Fruit fly (Drosophila melanogaster) whole organism, embryonic: ENCODE measurements around the gene tbrd-1.

ENCODE experiments used
- C15 ChIP-seq: fragments of 200-800 bp; sonication (Bioruptor generic); IDR thresholded peaks from 3 replicates; pipeline ENCODE4 v1.3.6; 2022; ENCODE audit warnings: missing biosample characterization, missing genetic modification characterization
- CG10147 ChIP-seq: fragments of 200-800 bp; sonication (Bioruptor generic); optimal IDR thresholded peaks from 2 replicates; lab custom pipeline; 2019; ENCODE audit warnings: missing biosample characterization, mild to moderate bottlenecking, missing genetic modification characterization, moderate library complexity
- CG10366 ChIP-seq: fragments of 200-800 bp; sonication (Bioruptor generic); IDR thresholded peaks from 2 replicates; pipeline ENCODE4 v1.3.6; 2022; ENCODE audit warnings: missing biosample characterization, missing genetic modification characterization
- CG10654 ChIP-seq: fragments of 200-800 bp; sonication (Bioruptor generic); optimal IDR thresholded peaks from 2 replicates; lab custom pipeline; 2016; ENCODE audit warnings: missing biosample characterization, missing genetic modification characterization
- CG12155 ChIP-seq: fragments of 200-800 bp; sonication (Bioruptor generic); optimal IDR thresholded peaks from 3 replicates; lab custom pipeline; 2016; ENCODE audit warnings: missing biosample characterization, missing genetic modification characterization
- CG30403 ChIP-seq: fragments of 200-800 bp; sonication (Bioruptor generic); optimal IDR thresholded peaks from 3 replicates; lab custom pipeline; 2016; ENCODE audit warnings: missing biosample characterization, missing genetic modification characterization
- CG30431 ChIP-seq: fragments of 200-800 bp; sonication (Bioruptor generic); optimal IDR thresholded peaks from 2 replicates; lab custom pipeline; 2017; ENCODE audit warnings: missing biosample characterization, missing genetic modification characterization
- CG3847 ChIP-seq: fragments of 200-800 bp; sonication (Bioruptor generic); IDR thresholded peaks from 2 replicates; pipeline ENCODE4 v1.3.6; 2022; ENCODE audit warnings: missing biosample characterization, missing genetic modification characterization
- CG4282 ChIP-seq: fragments of 200-800 bp; sonication (Bioruptor generic); optimal IDR thresholded peaks from 2 replicates; lab custom pipeline; 2016; ENCODE audit warnings: missing biosample characterization, missing genetic modification characterization
- CG5180 ChIP-seq: fragments of 200-800 bp; sonication (Bioruptor generic); optimal IDR thresholded peaks from 3 replicates; lab custom pipeline; 2017; ENCODE audit warnings: missing biosample characterization, missing genetic modification characterization, mild to moderate bottlenecking, moderate library complexity, missing genetic modification reagents
- CG6654 ChIP-seq: fragments of 200-800 bp; sonication (Bioruptor generic); optimal IDR thresholded peaks from 2 replicates; lab custom pipeline; 2017; ENCODE audit warnings: missing biosample characterization, mild to moderate bottlenecking, missing genetic modification characterization
- CG6689 ChIP-seq: fragments of 200-800 bp; sonication (Bioruptor generic); IDR thresholded peaks from 2 replicates; pipeline ENCODE4 v1.3.6; 2022; ENCODE audit warnings: missing biosample characterization, missing genetic modification characterization
- CG7271 ChIP-seq: fragments of 200-800 bp; sonication (Bioruptor generic); optimal IDR thresholded peaks from 2 replicates; lab custom pipeline; 2018; ENCODE audit warnings: missing biosample characterization, mild to moderate bottlenecking, missing genetic modification characterization, moderate library complexity
- CG8388 ChIP-seq: fragments of 200-800 bp; sonication (Bioruptor generic); optimal IDR thresholded peaks from 2 replicates; lab custom pipeline; 2019; ENCODE audit warnings: missing biosample characterization, mild to moderate bottlenecking, missing genetic modification characterization, moderate library complexity
- CG9609 ChIP-seq: fragments of 200-800 bp; sonication (Bioruptor generic); optimal IDR thresholded peaks from 3 replicates; lab custom pipeline; 2016; ENCODE audit warnings: missing biosample characterization, missing genetic modification characterization
- CG9727 ChIP-seq: fragments of 200-800 bp; sonication (Bioruptor generic); optimal IDR thresholded peaks from 3 replicates; lab custom pipeline; 2017; ENCODE audit warnings: missing biosample characterization, mild to moderate bottlenecking, missing genetic modification characterization
- Dp ChIP-seq: fragments of 200-800 bp; sonication (Bioruptor generic); optimal IDR thresholded peaks from 2 replicates; lab custom pipeline; 2018; ENCODE audit warnings: missing biosample characterization, mild to moderate bottlenecking, missing genetic modification characterization, moderate library complexity
- E2f2 ChIP-seq: fragments of 200-800 bp; sonication (Bioruptor generic); IDR thresholded peaks from 2 replicates; pipeline ENCODE4 v1.3.6; 2022; ENCODE audit warnings: missing biosample characterization, missing genetic modification characterization
- HHEX ChIP-seq: fragments of 200-800 bp; sonication (Bioruptor generic); optimal IDR thresholded peaks from 3 replicates; lab custom pipeline; 2017; ENCODE audit warnings: missing biosample characterization, mild to moderate bottlenecking, missing genetic modification characterization, missing genetic modification reagents
- HLH4C ChIP-seq: fragments of 200-800 bp; sonication (Bioruptor generic); IDR thresholded peaks from 3 replicates; pipeline ENCODE4 v1.3.6; 2022; ENCODE audit warnings: missing biosample characterization, missing genetic modification characterization; ENCODE audit not compliant: partially characterized antibody
- HLHmδ ChIP-seq: fragments of 200-800 bp; sonication (Bioruptor generic); optimal IDR thresholded peaks from 2 replicates; lab custom pipeline; 2018; ENCODE audit warnings: missing biosample characterization, mild to moderate bottlenecking, missing genetic modification characterization, moderate library complexity
- Hand ChIP-seq: fragments of 200-800 bp; sonication (Bioruptor generic); optimal IDR thresholded peaks from 2 replicates; lab custom pipeline; 2017; ENCODE audit warnings: mild to moderate bottlenecking, missing biosample characterization, missing genetic modification reagents, missing genetic modification characterization
- Hr78 ChIP-seq, 2 experiments: fragments of 200-800 bp in 1 of 2; fragments of >200 bp in 1 of 2; sonication (Bioruptor generic) in 1 of 2; optimal IDR thresholded peaks; 2 replicates each; lab custom pipeline; 2017 to 2019; ENCODE audit warnings: missing biosample characterization in 2 of 2, missing genetic modification characterization in 2 of 2, mild to moderate bottlenecking in 1 of 2, moderate library complexity in 1 of 2
- MESR4 ChIP-seq: fragments of 200-800 bp; sonication (Bioruptor generic); optimal IDR thresholded peaks from 2 replicates; lab custom pipeline; 2018; ENCODE audit warnings: missing biosample characterization, mild to moderate bottlenecking, missing genetic modification characterization, moderate library complexity
- Max ChIP-seq: fragments of 200-800 bp; sonication (Bioruptor generic); optimal IDR thresholded peaks from 2 replicates; lab custom pipeline; 2016; ENCODE audit warnings: missing biosample characterization, mild to moderate bottlenecking, missing genetic modification characterization
- NfI ChIP-seq: fragments of 200-800 bp; sonication (Bioruptor generic); optimal IDR thresholded peaks from 3 replicates; lab custom pipeline; 2018; ENCODE audit warnings: missing biosample characterization, mild to moderate bottlenecking, missing genetic modification characterization, moderate library complexity
- Rfx ChIP-seq: fragments of 200-800 bp; sonication (Bioruptor generic); IDR thresholded peaks from 2 replicates; pipeline ENCODE4 v1.3.6; 2022; ENCODE audit warnings: missing biosample characterization, missing genetic modification characterization
- Sox102F ChIP-seq: fragments of 200-800 bp; sonication (Bioruptor generic); optimal IDR thresholded peaks from 2 replicates; lab custom pipeline; 2018; ENCODE audit warnings: missing biosample characterization, mild to moderate bottlenecking, missing genetic modification characterization, moderate library complexity
- TFAM ChIP-seq: fragments of 200-800 bp; sonication (Bioruptor generic); optimal IDR thresholded peaks from 2 replicates; lab custom pipeline; 2017; ENCODE audit warnings: missing biosample characterization, missing genetic modification characterization, inconsistent platforms
- YL-1 ChIP-seq: fragments of 200-800 bp; sonication (Bioruptor generic); optimal IDR thresholded peaks from 3 replicates; lab custom pipeline; 2017; ENCODE audit warnings: missing biosample characterization, mild to moderate bottlenecking, missing genetic modification characterization
- ac ChIP-seq: fragments of 200-800 bp; sonication (Bioruptor generic); optimal IDR thresholded peaks from 3 replicates; lab custom pipeline; 2017; ENCODE audit warnings: missing biosample characterization, mild to moderate bottlenecking, missing genetic modification characterization
- bigmax ChIP-seq: fragments of 200-800 bp; sonication (Bioruptor generic); optimal IDR thresholded peaks from 2 replicates; lab custom pipeline; 2018; ENCODE audit warnings: missing biosample characterization, mild to moderate bottlenecking, missing genetic modification characterization
- chm ChIP-seq: fragments of 200-800 bp; sonication (Bioruptor generic); IDR thresholded peaks from 2 replicates; pipeline ENCODE4 v1.3.6; 2022; ENCODE audit warnings: missing biosample characterization, missing genetic modification characterization
- ci ChIP-seq: fragments of 200-800 bp; sonication (Bioruptor generic); IDR thresholded peaks from 3 replicates; pipeline ENCODE4 v1.3.6; 2022; ENCODE audit warnings: missing biosample characterization, missing genetic modification characterization
- dati ChIP-seq: fragments of 200-800 bp; sonication (Bioruptor generic); IDR thresholded peaks from 2 replicates; pipeline ENCODE4 v1.3.6; 2022; ENCODE audit warnings: missing biosample characterization, missing genetic modification characterization
- dmrt99B ChIP-seq: fragments of 200-800 bp; sonication (Bioruptor generic); optimal IDR thresholded peaks from 2 replicates; lab custom pipeline; 2018; ENCODE audit warnings: missing biosample characterization, mild to moderate bottlenecking, missing genetic modification characterization, moderate library complexity
- fd96Cb ChIP-seq: fragments of 200-800 bp; sonication (Bioruptor generic); optimal IDR thresholded peaks from 2 replicates; lab custom pipeline; 2018; ENCODE audit warnings: missing biosample characterization, mild to moderate bottlenecking, missing genetic modification characterization, moderate library complexity
- hkb ChIP-seq, 2 experiments: fragments of 200-800 bp in 1 of 2; fragments of >200 bp in 1 of 2; sonication (Bioruptor generic) in 1 of 2; IDR thresholded peaks in 1 of 2; optimal IDR thresholded peaks in 1 of 2; 2 replicates each; pipeline versions ENCODE4 v1.3.6 to Lab custom; 2017 to 2022; ENCODE audit warnings: missing biosample characterization in 1 of 2, missing genetic modification characterization in 1 of 2
- jumu ChIP-seq: fragments of 200-800 bp; sonication (Bioruptor generic); optimal IDR thresholded peaks from 3 replicates; lab custom pipeline; 2016; ENCODE audit warnings: missing biosample characterization, missing genetic modification characterization
- mirr ChIP-seq: fragments of 200-800 bp; sonication (Bioruptor generic); optimal IDR thresholded peaks from 3 replicates; lab custom pipeline; 2018; ENCODE audit warnings: missing biosample characterization, mild to moderate bottlenecking, missing genetic modification characterization
- oc ChIP-seq: fragments of 200-800 bp; sonication (Bioruptor generic); optimal IDR thresholded peaks from 2 replicates; lab custom pipeline; 2018; ENCODE audit warnings: missing biosample characterization, mild to moderate bottlenecking, missing genetic modification characterization, moderate library complexity
- peb ChIP-seq: fragments of 200-800 bp; sonication (Bioruptor generic); IDR thresholded peaks from 2 replicates; pipeline ENCODE4 v1.3.6; 2022; ENCODE audit warnings: missing biosample characterization, missing genetic modification characterization
- psq ChIP-seq: fragments of 200-800 bp; sonication (Bioruptor generic); optimal IDR thresholded peaks from 2 replicates; lab custom pipeline; 2017; ENCODE audit warnings: missing biosample characterization, missing genetic modification characterization
- rib ChIP-seq: fragments of 200-800 bp; sonication (Bioruptor generic); IDR thresholded peaks from 2 replicates; pipeline ENCODE4 v1.3.6; 2022; ENCODE audit warnings: missing biosample characterization, missing genetic modification characterization
- ro ChIP-seq: fragments of 200-800 bp; sonication (Bioruptor generic); IDR thresholded peaks from 2 replicates; pipeline ENCODE4 v1.3.6; 2022; ENCODE audit warnings: missing biosample characterization, missing genetic modification characterization
- scrt ChIP-seq: fragments of 200-800 bp; sonication (Bioruptor generic); optimal IDR thresholded peaks from 2 replicates; lab custom pipeline; 2018; ENCODE audit warnings: missing biosample characterization, mild to moderate bottlenecking, missing genetic modification characterization, moderate library complexity
- sd ChIP-seq: fragments of 200-800 bp; sonication (Bioruptor generic); optimal IDR thresholded peaks from 3 replicates; lab custom pipeline; 2018; ENCODE audit warnings: missing biosample characterization, mild to moderate bottlenecking, missing genetic modification characterization, moderate library complexity
- sima ChIP-seq: fragments of 200-800 bp; sonication (Bioruptor generic); optimal IDR thresholded peaks from 2 replicates; lab custom pipeline; 2016; ENCODE audit warnings: missing biosample characterization, missing genetic modification characterization
- stc ChIP-seq: fragments of 200-800 bp; sonication (Bioruptor generic); IDR thresholded peaks from 2 replicates; pipeline ENCODE4 v1.3.6; 2022; ENCODE audit warnings: missing biosample characterization, missing genetic modification characterization
- stwl ChIP-seq: fragments of 200-800 bp; sonication (Bioruptor generic); optimal IDR thresholded peaks from 3 replicates; lab custom pipeline; 2018; ENCODE audit warnings: missing biosample characterization, mild to moderate bottlenecking, missing genetic modification characterization, moderate library complexity

tbrd-1 gene

DNA sequence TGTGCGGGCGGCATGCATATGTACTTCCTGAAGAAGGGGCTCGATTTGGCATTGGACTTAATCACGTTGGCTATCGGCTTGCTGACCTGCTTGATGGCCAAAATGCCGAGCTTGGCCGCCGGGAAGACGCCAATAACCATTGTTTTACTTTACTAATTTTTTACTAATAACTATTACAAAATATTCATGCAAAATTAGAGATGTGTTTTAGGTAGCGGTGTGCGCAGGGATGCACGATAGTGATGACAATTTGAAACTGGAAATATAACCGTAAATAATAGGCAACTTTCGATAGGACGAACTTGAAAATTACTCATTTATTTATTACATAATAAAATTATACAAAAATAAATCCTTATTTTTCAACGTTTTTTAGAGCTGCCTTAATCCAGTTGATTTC is 34.1 kb upstream of the tbrd-1 start, which contains the start of gene CG13601 (continued):
- TF ChIP-seq E2f2 (GFP tag; lab: Robert Waterston, UW) (peak; percentile 43), CG30403 (GFP tag; lab: Kevin White, UChicago) (peak; percentile 49), CG3847 (GFP tag; lab: Robert Waterston, UW) (peak; percentile 23; the same call in 1 of the 2 replicates), peb (GFP tag; lab: Robert Waterston, UW) (no peak), Hand (GFP tag; lab: Kevin White, UChicago) (no peak), C15 (GFP tag; lab: Robert Waterston, UW) (no peak), HLHmδ (no peak), CG10147 (GFP tag; lab: Kevin White, UChicago) (no peak), sd (tag; lab: Kevin White, UChicago) (no peak), bigmax (GFP tag; lab: Kevin White, UChicago) (peak; percentile 22), CG10654 (GFP tag; lab: Kevin White, UChicago) (no peak), ac (GFP tag; lab: Kevin White, UChicago) (no peak), dati (GFP tag; lab: Robert Waterston, UW) (no peak), CG5180 (GFP tag; lab: Kevin White, UChicago) (no peak), HLH4C (GFP tag; lab: Robert Waterston, UW) (peak; percentile 59; the same call in 2 of the 3 replicates), oc (tag; lab: Kevin White, UChicago) (no peak), CG6654 (GFP tag; lab: Kevin White, UChicago) (no peak), Rfx (GFP tag; lab: Robert Waterston, UW) (peak; percentile 75), jumu (GFP tag; lab: Kevin White, UChicago) (no peak), ci (GFP tag; lab: Robert Waterston, UW) (peak; percentile 63; the same call in 2 of the 3 replicates), Max (GFP tag; lab: Kevin White, UChicago) (peak; percentile 31), Hr78 (GFP tag; optimal IDR thresholded peaks at IDR 0.05; lab: Kevin White, UChicago) (no peak), CG30431 (GFP tag; lab: Kevin White, UChicago) (no peak), CG10366 (GFP tag; lab: Robert Waterston, UW) (peak; percentile 20; the same call in 1 of the 2 replicates), HHEX (no peak), CG12155 (GFP tag; lab: Kevin White, UChicago) (peak; percentile 25), Sox102F (GFP tag; lab: Kevin White, UChicago) (no peak), CG8388 (no peak), CG6689 (GFP tag; lab: Robert Waterston, UW) (no peak), TFAM (GFP tag; lab: Kevin White, UChicago) (no peak), mirr (GFP tag; lab: Kevin White, UChicago) (no peak), NfI (GFP tag; lab: Kevin White, UChicago) (peak; percentile 36), rib (GFP tag; lab: Robert Waterston, UW) (no peak), CG9609 (GFP tag; lab: Kevin White, UChicago) (no peak), dmrt99B (no peak), scrt (GFP tag; lab: Kevin White, UChicago) (no peak), sima (GFP tag; lab: Kevin White, UChicago) (no peak), ro (GFP tag; lab: Robert Waterston, UW) (no peak), stc (GFP tag; lab: Robert Waterston, UW) (no peak), hkb (optimal IDR thresholded peaks at IDR 0.05; lab: Kevin White, UChicago) (no peak), hkb (GFP tag; IDR thresholded peaks at IDR 0.05; lab: Robert Waterston, UW) (0 out of 2 replicates have a peak, but pooled peaks have one; percentile 21), MESR4 (peak; percentile 81), CG4282 (GFP tag; lab: Kevin White, UChicago) (no peak), fd96Cb (tag; lab: Kevin White, UChicago) (no peak), CG9727 (GFP tag; lab: Kevin White, UChicago) (peak; percentile 8), psq (GFP tag; lab: Kevin White, UChicago) (no peak), Dp (GFP tag; lab: Kevin White, UChicago) (peak; percentile 30), YL-1 (no peak), stwl (peak; percentile 30), chm (GFP tag; lab: Robert Waterston, UW) (no peak), CG7271 (no peak)
